Worm (Caenorhabditis elegans) whole organism, L4 larva: ENCODE data around the gene F09A5.2.
A peak's percentile ranks its signal among the peaks of the same experiment; 100 is the strongest.

ENCODE experiments used
- D1046.2 ChIP-seq: fragments of 200-800 bp; sonication (Bioruptor generic); IDR thresholded peaks from 2 replicates; pipeline ENCODE4 v1.3.6; 2022; ENCODE audit warnings: missing genetic modification characterization, missing compliant biosample characterization
- F49E8.2 ChIP-seq: sonication (generic microtip); optimal IDR thresholded peaks from 2 replicates; lab custom pipeline; 2016; ENCODE audit warnings: missing compliant biosample characterization, mild to moderate bottlenecking, missing genetic modification characterization, borderline replicate concordance
- Y75B8A.6 ChIP-seq: fragments of 200-800 bp; sonication (Bioruptor generic); IDR thresholded peaks from 2 replicates; pipeline ENCODE4 v1.3.6; 2022; ENCODE audit warnings: missing genetic modification reagents, missing genetic modification characterization, missing compliant biosample characterization
- ceh-20 ChIP-seq: fragments of 200-800 bp; sonication (Bioruptor generic); IDR thresholded peaks from 2 replicates; pipeline ENCODE4 v1.3.6; 2022; ENCODE audit warnings: missing genetic modification reagents, missing genetic modification characterization, missing compliant biosample characterization
- ceh-44 ChIP-seq: fragments of 200-800 bp; sonication (Bioruptor generic); IDR thresholded peaks from 2 replicates; pipeline ENCODE4 v1.3.6; 2022; ENCODE audit warnings: missing genetic modification reagents, missing genetic modification characterization, missing compliant biosample characterization
- ceh-62 ChIP-seq: sonication (generic microtip); optimal IDR thresholded peaks from 2 replicates; lab custom pipeline; 2017; ENCODE audit warnings: missing biosample characterization, missing genetic modification characterization
- ceh-82 ChIP-seq: sonication (generic microtip); optimal IDR thresholded peaks from 2 replicates; lab custom pipeline; 2017; ENCODE audit warnings: missing biosample characterization, missing genetic modification characterization
- ces-1 ChIP-seq: fragments of 150-350 bp; sonication (generic microtip); optimal IDR thresholded peaks from 4 replicates; lab custom pipeline; 2014; ENCODE audit warnings: missing biosample characterization, missing genetic modification reagents, missing genetic modification characterization
- cey-2 ChIP-seq: sonication (generic microtip); optimal IDR thresholded peaks from 3 replicates; lab custom pipeline; 2017; ENCODE audit warnings: missing genetic modification characterization, mild to moderate bottlenecking, missing compliant biosample characterization, antibody characterized with exemption, borderline replicate concordance; ENCODE audit not compliant: insufficient read depth
- daf-12 ChIP-seq: fragments of 150-350 bp; optimal IDR thresholded peaks from 2 replicates; lab custom pipeline; 2014; ENCODE audit warnings: missing biosample characterization, missing genetic modification reagents, missing genetic modification characterization
- daf-16 ChIP-seq, 3 experiments: sonication (generic microtip); optimal IDR thresholded peaks; 2 replicates each; lab custom pipeline; 2016 to 2017; ENCODE audit warnings: missing genetic modification characterization in 3 of 3, missing genetic modification reagents in 3 of 3, mild to moderate bottlenecking in 2 of 3, missing compliant biosample characterization in 2 of 3, missing biosample characterization in 1 of 3, moderate library complexity in 1 of 3
- dmd-6 ChIP-seq: fragments of 200-800 bp; sonication (Bioruptor generic); IDR thresholded peaks from 2 replicates; pipeline ENCODE4 v1.3.6; 2022; ENCODE audit warnings: missing genetic modification reagents, missing genetic modification characterization, missing compliant biosample characterization
- dmd-8 ChIP-seq: fragments of 200-800 bp; sonication (Bioruptor generic); IDR thresholded peaks from 2 replicates; pipeline ENCODE4 v1.3.6; 2022; ENCODE audit warnings: missing genetic modification characterization, missing compliant biosample characterization
- dmd-9 ChIP-seq: fragments of 200-800 bp; sonication (Bioruptor generic); IDR thresholded peaks from 2 replicates; pipeline ENCODE4 v1.3.6; 2022; ENCODE audit warnings: missing genetic modification reagents, missing genetic modification characterization, missing compliant biosample characterization
- egl-27 ChIP-seq: sonication (generic microtip); optimal IDR thresholded peaks from 3 replicates; lab custom pipeline; 2017; ENCODE audit warnings: missing biosample characterization, missing genetic modification reagents, missing genetic modification characterization
- fkh-10 ChIP-seq: fragments of 150-350 bp; optimal IDR thresholded peaks from 2 replicates; lab custom pipeline; 2014; ENCODE audit warnings: missing biosample characterization, missing genetic modification reagents, missing genetic modification characterization
- hif-1 ChIP-seq, 2 experiments: sonication (generic microtip); optimal IDR thresholded peaks; 2 replicates each; lab custom pipeline; 2016 to 2017; ENCODE audit warnings: missing compliant biosample characterization in 2 of 2, missing genetic modification characterization in 2 of 2, missing genetic modification reagents in 2 of 2, missing genotype in 2 of 2, mild to moderate bottlenecking in 1 of 2
- hlh-11 ChIP-seq: fragments of 200-800 bp; sonication (Bioruptor generic); optimal IDR thresholded peaks from 2 replicates; lab custom pipeline; 2018; ENCODE audit warnings: mild to moderate bottlenecking, missing genetic modification characterization, missing compliant biosample characterization
- lim-7 ChIP-seq: fragments of 200-800 bp; sonication (Bioruptor generic); IDR thresholded peaks from 2 replicates; pipeline ENCODE4 v1.3.6; 2022; ENCODE audit warnings: missing genetic modification characterization, missing compliant biosample characterization
- lin-1 ChIP-seq: fragments of 200-800 bp; sonication (Bioruptor generic); IDR thresholded peaks from 2 replicates; pipeline ENCODE4 v1.3.6; 2022; ENCODE audit warnings: missing genetic modification reagents, missing genetic modification characterization, missing compliant biosample characterization
- lin-13 ChIP-seq: fragments of 150-350 bp; optimal IDR thresholded peaks from 2 replicates; lab custom pipeline; 2014; ENCODE audit warnings: missing biosample characterization, missing genetic modification reagents, missing genetic modification characterization
- lin-15B ChIP-seq: fragments of 150-350 bp; sonication (generic microtip); optimal IDR thresholded peaks from 3 replicates; lab custom pipeline; 2014; ENCODE audit warnings: missing biosample characterization, missing genetic modification characterization
- lin-29 ChIP-seq: fragments of 200-800 bp; sonication (Bioruptor generic); IDR thresholded peaks from 2 replicates; pipeline ENCODE4 v1.3.6; 2022; ENCODE audit warnings: missing genetic modification reagents, missing genetic modification characterization, missing compliant biosample characterization
- lin-39 ChIP-seq: fragments of 150-350 bp; optimal IDR thresholded peaks from 2 replicates; lab custom pipeline; 2014; ENCODE audit warnings: missing biosample characterization, missing genetic modification reagents, missing genetic modification characterization
- lsy-2 ChIP-seq, 2 experiments: fragments of 150-350 bp in 1 of 2; sonication (generic microtip) in 1 of 2; optimal IDR thresholded peaks; 2 replicates each; lab custom pipeline; 2014 to 2017; ENCODE audit warnings: missing biosample characterization in 2 of 2, missing genetic modification characterization in 2 of 2
- madf-5 ChIP-seq, 2 experiments: fragments of 200-800 bp; sonication (Bioruptor generic); IDR thresholded peaks; 2 replicates each; pipeline ENCODE4 v1.3.6; 2022; ENCODE audit warnings: missing compliant biosample characterization in 2 of 2, missing genetic modification characterization in 2 of 2
- mdl-1 ChIP-seq, 2 experiments: fragments of 150-350 bp in 1 of 2; sonication (generic microtip) in 1 of 2; optimal IDR thresholded peaks; 2 replicates each; lab custom pipeline; 2014 to 2017; ENCODE audit warnings: missing biosample characterization in 2 of 2, missing genetic modification characterization in 2 of 2
- mep-1 ChIP-seq: fragments of 150-350 bp; sonication (generic microtip); optimal IDR thresholded peaks from 3 replicates; lab custom pipeline; 2014; ENCODE audit warnings: missing biosample characterization, missing genetic modification characterization
- mes-2 ChIP-seq: sonication (generic microtip); optimal IDR thresholded peaks from 2 replicates; lab custom pipeline; 2016; ENCODE audit warnings: missing genotype, mild to moderate bottlenecking, missing genetic modification characterization, missing compliant biosample characterization; ENCODE audit not compliant: poor library complexity, severe bottlenecking
- nhr-111 ChIP-seq: fragments of 200-800 bp; sonication (Bioruptor generic); optimal IDR thresholded peaks from 2 replicates; lab custom pipeline; 2018; ENCODE audit warnings: mild to moderate bottlenecking, missing genetic modification characterization, missing compliant biosample characterization
- nhr-25 ChIP-seq: sonication (generic microtip); optimal IDR thresholded peaks from 2 replicates; lab custom pipeline; 2017; ENCODE audit warnings: missing genetic modification characterization, mild to moderate bottlenecking, missing compliant biosample characterization, antibody characterized with exemption, moderate library complexity, borderline replicate concordance; ENCODE audit not compliant: insufficient read depth
- nhr-41 ChIP-seq: fragments of 200-800 bp; sonication (Bioruptor generic); IDR thresholded peaks from 2 replicates; pipeline ENCODE4 v1.3.6; 2022; ENCODE audit warnings: missing genetic modification reagents, missing genetic modification characterization, missing compliant biosample characterization
- nhr-42 ChIP-seq: fragments of 200-800 bp; sonication (Bioruptor generic); IDR thresholded peaks from 2 replicates; pipeline ENCODE4 v1.3.6; 2022; ENCODE audit warnings: missing genetic modification characterization, missing compliant biosample characterization
- nhr-48 ChIP-seq: sonication (generic microtip); optimal IDR thresholded peaks from 2 replicates; lab custom pipeline; 2016; ENCODE audit warnings: mild to moderate bottlenecking, missing genetic modification characterization, missing compliant biosample characterization
- nhr-77 ChIP-seq: fragments of 150-350 bp; optimal IDR thresholded peaks from 2 replicates; lab custom pipeline; 2014; ENCODE audit warnings: missing biosample characterization, missing genetic modification characterization
- pha-4 ChIP-seq, 2 experiments: fragments of 150-350 bp in 1 of 2; fragments of 200-800 bp in 1 of 2; sonication (Bioruptor generic) in 1 of 2; IDR thresholded peaks in 1 of 2; optimal IDR thresholded peaks in 1 of 2; 2 replicates each; pipeline versions ENCODE4 v1.3.6 to Lab custom; 2014 to 2022; ENCODE audit warnings: missing genetic modification characterization in 2 of 2, missing genetic modification reagents in 2 of 2, missing biosample characterization in 1 of 2, missing compliant biosample characterization in 1 of 2
- php-3 ChIP-seq: fragments of 200-800 bp; sonication (Bioruptor generic); IDR thresholded peaks from 2 replicates; pipeline ENCODE4 v1.3.6; 2022; ENCODE audit warnings: missing genetic modification reagents, missing genetic modification characterization, missing compliant biosample characterization
- skn-1 ChIP-seq: fragments of 150-350 bp; optimal IDR thresholded peaks from 2 replicates; lab custom pipeline; 2014; ENCODE audit warnings: missing biosample characterization, missing genetic modification characterization
- snpc-1.2 ChIP-seq: fragments of 200-800 bp; sonication (Bioruptor generic); IDR thresholded peaks from 2 replicates; pipeline ENCODE4 v1.3.6; 2022; ENCODE audit warnings: missing genetic modification reagents, missing genetic modification characterization, missing compliant biosample characterization
- snpc-4 ChIP-seq: fragments of 150-350 bp; optimal IDR thresholded peaks from 2 replicates; lab custom pipeline; 2014; ENCODE audit warnings: missing biosample characterization, missing genetic modification characterization
- spr-1 ChIP-seq: sonication (generic microtip); optimal IDR thresholded peaks from 2 replicates; lab custom pipeline; 2016; ENCODE audit warnings: mild to moderate bottlenecking, missing genetic modification characterization, missing compliant biosample characterization
- spr-3 ChIP-seq: fragments of 200-800 bp; sonication (Bioruptor generic); optimal IDR thresholded peaks from 2 replicates; lab custom pipeline; 2018; ENCODE audit warnings: mild to moderate bottlenecking, missing genetic modification characterization, missing compliant biosample characterization
- unc-130 ChIP-seq: sonication (generic microtip); optimal IDR thresholded peaks from 2 replicates; lab custom pipeline; 2016; ENCODE audit warnings: missing genetic modification reagents, missing genetic modification characterization, missing compliant biosample characterization
- unc-39 ChIP-seq: sonication (generic microtip); optimal IDR thresholded peaks from 2 replicates; lab custom pipeline; 2017; ENCODE audit warnings: missing biosample characterization, missing genetic modification characterization
- zag-1 ChIP-seq: fragments of 150-350 bp; optimal IDR thresholded peaks from 2 replicates; lab custom pipeline; 2014; ENCODE audit warnings: missing biosample characterization, missing genetic modification characterization
- zfp-2 ChIP-seq: sonication (generic microtip); optimal IDR thresholded peaks from 2 replicates; lab custom pipeline; 2016; ENCODE audit warnings: mild to moderate bottlenecking, missing genetic modification characterization, missing compliant biosample characterization
- zfp-3 ChIP-seq: fragments of 200-800 bp; sonication (Bioruptor generic); conservative IDR thresholded peaks from 2 replicates; pipeline ENCODE4 v1.3.6; 2022; ENCODE audit warnings: missing genetic modification reagents, missing genetic modification characterization, missing compliant biosample characterization
- ztf-11 ChIP-seq: fragments of 150-350 bp; optimal IDR thresholded peaks from 2 replicates; lab custom pipeline; 2014; ENCODE audit warnings: missing biosample characterization, missing genetic modification characterization

The F09A5.2 gene

ce11 chrX:13164301-13164700, 29.4 kb downstream of the F09A5.2 start (continued):
- no peak for TF ChIP-seq lin-29
- peak; percentile 3 for TF ChIP-seq mes-2
- TF ChIP-seq dmd-8 (GFP tag; lab: Robert Waterston, UW) = no peak
- TF ChIP-seq skn-1 = no peak
- TF ChIP-seq zfp-2 (tag; lab: Kevin White, UChicago) = no peak
- TF ChIP-seq ces-1 (GFP tag; lab: Kevin White, UChicago) = no peak
- TF ChIP-seq hlh-11 (tag; lab: Kevin White, UChicago) = peak; percentile 73
- TF ChIP-seq snpc-4 (tag; lab: Kevin White, UChicago) = no peak
- no peak for TF ChIP-seq zag-1 (tag; lab: Kevin White, UChicago)
- TF ChIP-seq lin-39 = no peak
- peak; percentile 10 for TF ChIP-seq nhr-48

- peak in 1 of 2 experiments; percentile 49 for TF ChIP-seq lsy-2 (tag; optimal IDR thresholded peaks at IDR 0.05; lab: Kevin White, UChicago)
- TF ChIP-seq zfp-3 = no peak
- no peak for TF ChIP-seq zag-1 (tag; lab: Kevin White, UChicago)
- TF ChIP-seq ceh-62 (tag; lab: Kevin White, UChicago) = no peak
- TF ChIP-seq ces-1 (GFP tag; lab: Kevin White, UChicago) = no peak
- TF ChIP-seq lin-1 (GFP tag; lab: Robert Waterston, UW) = peak; percentile 96
- TF ChIP-seq ceh-20 (GFP tag; lab: Robert Waterston, UW) = 0 out of 2 replicates have a peak, but pooled peaks have one; percentile 18
- no peak for TF ChIP-seq Y75B8A.6 (GFP tag; lab: Robert Waterston, UW)
- no peak for TF ChIP-seq lin-13 (GFP tag; lab: Kevin White, UChicago)
- TF ChIP-seq nhr-41 (GFP tag; lab: Robert Waterston, UW) = no peak
- TF ChIP-seq mdl-1 (tag; optimal IDR thresholded peaks at IDR 0.05; lab: Kevin White, UChicago) = peak in 1 of 2 experiments; percentile 66
- TF ChIP-seq unc-39 (tag; lab: Kevin White, UChicago) = no peak
- TF ChIP-seq spr-1 (tag; lab: Kevin White, UChicago) = no peak
- TF ChIP-seq zfp-2 (tag; lab: Kevin White, UChicago) = no peak
- TF ChIP-seq dmd-9 (GFP tag; lab: Robert Waterston, UW) = no peak
- TF ChIP-seq ceh-44 (GFP tag; lab: Robert Waterston, UW) = no peak
- no peak for TF ChIP-seq daf-12
- TF ChIP-seq mes-2 = no peak
- TF ChIP-seq egl-27 (tag; lab: Kevin White, UChicago) = no peak
- peak; percentile 45 for TF ChIP-seq mep-1 (tag; lab: Kevin White, UChicago)
- TF ChIP-seq cey-2 (tag; lab: Kevin White, UChicago) = peak; percentile 66
- TF ChIP-seq ceh-82 (tag; lab: Kevin White, UChicago) = no peak
- no peak for TF ChIP-seq lim-7 (GFP tag; lab: Robert Waterston, UW)
- no peak for TF ChIP-seq D1046.2 (GFP tag; lab: Robert Waterston, UW)
- no peak for TF ChIP-seq snpc-4 (tag; lab: Kevin White, UChicago)
- TF ChIP-seq nhr-25 (tag; lab: Kevin White, UChicago) = no peak
- no peak for TF ChIP-seq hif-1 (tag; optimal IDR thresholded peaks at IDR 0.05; lab: Kevin White, UChicago)
- peak; percentile 80 for TF ChIP-seq nhr-77
- TF ChIP-seq lin-15B = no peak
- no peak for TF ChIP-seq unc-130 (GFP tag; lab: Kevin White, UChicago)
- no peak for TF ChIP-seq nhr-111
- TF ChIP-seq fkh-10 (GFP tag; lab: Kevin White, UChicago) = no peak
- TF ChIP-seq nhr-42 (GFP tag; lab: Robert Waterston, UW) = no peak
- no peak for TF ChIP-seq pha-4 (GFP tag; IDR thresholded peaks at IDR 0.05; lab: Robert Waterston, UW)
- TF ChIP-seq pha-4 (tag; optimal IDR thresholded peaks at IDR 0.05; lab: Kevin White, UChicago) = no peak
- TF ChIP-seq F49E8.2 = no peak
- TF ChIP-seq madf-5 (GFP tag; IDR thresholded peaks at IDR 0.05; lab: Robert Waterston, UW) = no peak
- no peak for TF ChIP-seq spr-3 (GFP tag; lab: Kevin White, UChicago)
- TF ChIP-seq daf-16 (GFP tag; optimal IDR thresholded peaks at IDR 0.05; lab: Kevin White, UChicago) = peak in 1 of 2 experiments; percentile 59
- TF ChIP-seq daf-16 (tag; optimal IDR thresholded peaks at IDR 0.05; lab: Kevin White, UChicago) = peak; percentile 98
- no peak for TF ChIP-seq snpc-1.2 (GFP tag; lab: Robert Waterston, UW)
- no peak for TF ChIP-seq ztf-11
- TF ChIP-seq php-3 = peak; percentile 92
- peak; percentile 84 for TF ChIP-seq dmd-6 (GFP tag; lab: Robert Waterston, UW)
Observed at ce11 chrX:13165686-13166085, 30.8 kb downstream of the F09A5.2 start.
